Worm (Caenorhabditis elegans) whole organism, L4/young adult: ENCODE measurements around the gene ztf-31.

Experiments
- W03F9.2 ChIP-seq: fragments of 150-350 bp; optimal IDR thresholded peaks from 2 replicates; lab custom pipeline; 2014; ENCODE audit warnings: missing biosample characterization, missing genetic modification characterization
- dao-5 ChIP-seq: sonication (generic microtip); optimal IDR thresholded peaks from 2 replicates; lab custom pipeline; 2016; ENCODE audit warnings: missing genotype, missing genetic modification characterization, moderate library complexity, missing compliant biosample characterization
- him-1 ChIP-seq: sonication (generic microtip); optimal IDR thresholded peaks from 2 replicates; lab custom pipeline; 2016; ENCODE audit warnings: missing genotype, missing genetic modification reagents, missing genetic modification characterization, missing compliant biosample characterization

ce11 chrIII:7230841-7231240, 10.3 kb upstream of the ztf-31 start, which contains the start of gene R151.10:
- TF ChIP-seq him-1 (tag; lab: Kevin White, UChicago) (no peak), dao-5 (tag; lab: Kevin White, UChicago) (no peak), W03F9.2 (tag; lab: Kevin White, UChicago) (no peak)
